Worm (Caenorhabditis elegans): Measurements from ENCODE around the gene Y26G10.4.

ce11 chrV:17684857-17685256 is 14.1 kb downstream of the Y26G10.4 start, which contains the start of the genes F59A1.16 and F59A1.6:
- TF ChIP-seq skn-1 (tag; optimal IDR thresholded peaks at IDR 0.05) = no peak
- no peak for TF ChIP-seq nhr-77 (tag; optimal IDR thresholded peaks at IDR 0.05)
- TF ChIP-seq nhr-237 (tag; optimal IDR thresholded peaks at IDR 0.05) = no peak
- no peak for TF ChIP-seq sox-4 (tag; optimal IDR thresholded peaks at IDR 0.05)
- TF ChIP-seq aly-2 (tag; optimal IDR thresholded peaks at IDR 0.05) = no peak
- no peak for TF ChIP-seq ama-1 (optimal IDR thresholded peaks at IDR 0.05)
- no peak for TF ChIP-seq aha-1 (tag; optimal IDR thresholded peaks at IDR 0.05)
- TF ChIP-seq nhr-11 (tag; optimal IDR thresholded peaks at IDR 0.05) = no peak
